Worm (Caenorhabditis elegans) whole organism, early embryonic: ENCODE measurements around the gene tmbi-4.

ENCODE experiments used
- B0310.2 ChIP-seq: sonication (generic microtip); optimal IDR thresholded peaks from 2 replicates; lab custom pipeline; 2016; ENCODE audit warnings: mild to moderate bottlenecking, missing genetic modification characterization, missing compliant biosample characterization
- F13C5.2 ChIP-seq: sonication (generic microtip); optimal IDR thresholded peaks from 2 replicates; lab custom pipeline; 2017; ENCODE audit warnings: mild to moderate bottlenecking, missing genetic modification characterization, inconsistent platforms, missing compliant biosample characterization
- aly-1 ChIP-seq: sonication (generic microtip); optimal IDR thresholded peaks from 2 replicates; lab custom pipeline; 2016; ENCODE audit warnings: missing genetic modification characterization, missing compliant biosample characterization
- ama-1 ChIP-seq: fragments of 150-350 bp; optimal IDR thresholded peaks from 2 replicates; lab custom pipeline; 2014
- ceh-13 ChIP-seq: fragments of 200-800 bp; sonication (Bioruptor generic); optimal IDR thresholded peaks from 2 replicates; lab custom pipeline; 2018; ENCODE audit warnings: mild to moderate bottlenecking, missing genetic modification characterization, missing compliant biosample characterization
- ceh-36 ChIP-seq: sonication (generic microtip); optimal IDR thresholded peaks from 2 replicates; lab custom pipeline; 2016; ENCODE audit warnings: missing genetic modification characterization, inconsistent platforms, missing compliant biosample characterization
- ets-7 ChIP-seq: sonication (generic microtip); optimal IDR thresholded peaks from 2 replicates; lab custom pipeline; 2016; ENCODE audit warnings: missing genotype, missing genetic modification characterization, missing compliant biosample characterization
- flt-1 ChIP-seq: fragments of 200-800 bp; sonication (Bioruptor generic); IDR thresholded peaks from 2 replicates; pipeline ENCODE4 v1.3.6; 2022; ENCODE audit warnings: missing genetic modification characterization, missing compliant biosample characterization
- hmbx-1 ChIP-seq: sonication (generic microtip); optimal IDR thresholded peaks from 2 replicates; lab custom pipeline; 2016; ENCODE audit warnings: mild to moderate bottlenecking, missing genetic modification characterization, missing compliant biosample characterization
- hmg-4 ChIP-seq: fragments of 200-800 bp; sonication (Bioruptor generic); optimal IDR thresholded peaks from 2 replicates; lab custom pipeline; 2018; ENCODE audit warnings: mild to moderate bottlenecking, missing genetic modification characterization, missing compliant biosample characterization
- hnd-1 ChIP-seq: sonication (generic microtip); optimal IDR thresholded peaks from 2 replicates; lab custom pipeline; 2016; ENCODE audit warnings: missing genetic modification characterization, missing compliant biosample characterization
- pes-1 ChIP-seq: fragments of 200-800 bp; sonication (Bioruptor generic); IDR thresholded peaks from 2 replicates; pipeline ENCODE4 v1.3.6; 2022; ENCODE audit warnings: missing genetic modification reagents, missing genetic modification characterization, missing compliant biosample characterization
- scrt-1 ChIP-seq: fragments of 200-800 bp; sonication (Bioruptor generic); IDR thresholded peaks from 2 replicates; pipeline ENCODE4 v1.3.6; 2022; ENCODE audit warnings: missing genetic modification characterization, missing compliant biosample characterization
- sea-1 ChIP-seq: fragments of 200-800 bp; sonication (Bioruptor generic); conservative IDR thresholded peaks from 2 replicates; pipeline ENCODE4 v1.3.6; 2022; ENCODE audit warnings: missing genetic modification characterization, missing compliant biosample characterization
- tbx-11 ChIP-seq: fragments of 200-800 bp; sonication (Bioruptor generic); IDR thresholded peaks from 2 replicates; pipeline ENCODE4 v1.3.6; 2022; ENCODE audit warnings: missing genetic modification characterization, missing compliant biosample characterization
- tbx-37 ChIP-seq: fragments of 200-800 bp; sonication (Bioruptor generic); conservative IDR thresholded peaks from 2 replicates; pipeline ENCODE4 v1.3.6; 2022; ENCODE audit warnings: missing genetic modification reagents, missing genetic modification characterization, missing compliant biosample characterization
- tra-4 ChIP-seq: sonication (generic microtip); optimal IDR thresholded peaks from 2 replicates; lab custom pipeline; 2017; ENCODE audit warnings: missing genetic modification characterization, missing compliant biosample characterization

The tmbi-4 gene

ce11 chrX:9111585-9111984 lies 38.9 kb upstream of the tmbi-4 start:
- TF ChIP-seq B0310.2 (tag; lab: Kevin White, UChicago) = no peak
- TF ChIP-seq F13C5.2 (tag; lab: Kevin White, UChicago) = no peak
- TF ChIP-seq hnd-1 = no peak
- TF ChIP-seq ama-1 (lab: Kevin White, UChicago) = no peak
- TF ChIP-seq aly-1 (tag; lab: Kevin White, UChicago) = no peak
- no peak for TF ChIP-seq flt-1 (GFP tag; lab: Robert Waterston, UW)
- no peak for TF ChIP-seq scrt-1 (GFP tag; lab: Robert Waterston, UW)
- no peak for TF ChIP-seq ets-7 (tag; lab: Kevin White, UChicago)
- no peak for TF ChIP-seq tbx-11 (GFP tag; lab: Robert Waterston, UW)
- no peak for TF ChIP-seq hmg-4 (GFP tag; lab: Kevin White, UChicago)

DNA sequence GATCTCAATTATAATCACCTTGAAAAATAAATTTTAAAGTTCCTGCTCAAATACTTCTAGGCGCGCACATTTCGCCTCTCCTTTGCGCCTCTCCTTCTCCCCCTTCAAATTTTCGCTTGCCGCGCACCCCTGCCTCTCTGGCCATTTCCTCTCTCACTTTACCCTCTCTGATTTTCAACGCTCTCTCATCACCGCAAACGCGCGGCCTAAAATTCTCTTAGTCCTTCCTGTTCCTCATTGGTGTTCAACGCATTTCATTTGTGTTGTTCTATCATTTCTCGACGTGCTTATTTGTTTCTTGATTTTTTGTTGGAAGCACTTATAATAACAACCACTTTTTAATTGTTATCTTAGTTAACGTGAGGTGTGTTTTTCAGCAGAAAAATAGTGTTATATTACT lies 36.7 kb upstream of the tmbi-4 start, which contains the start of gene C25A11.2:
C25A11.2 (plus strand) TSS at position 238 of the 400 bp plus-strand sequence.
- TF ChIP-seq F13C5.2 (tag; lab: Kevin White, UChicago) = peak; percentile 46
- peak; percentile 44 for TF ChIP-seq hmg-4 (GFP tag; lab: Kevin White, UChicago)
- no peak for TF ChIP-seq ama-1 (lab: Kevin White, UChicago)
- TF ChIP-seq tbx-37 = 0 out of 2 replicates have a peak, but pooled peaks have one; percentile 32

DNA sequence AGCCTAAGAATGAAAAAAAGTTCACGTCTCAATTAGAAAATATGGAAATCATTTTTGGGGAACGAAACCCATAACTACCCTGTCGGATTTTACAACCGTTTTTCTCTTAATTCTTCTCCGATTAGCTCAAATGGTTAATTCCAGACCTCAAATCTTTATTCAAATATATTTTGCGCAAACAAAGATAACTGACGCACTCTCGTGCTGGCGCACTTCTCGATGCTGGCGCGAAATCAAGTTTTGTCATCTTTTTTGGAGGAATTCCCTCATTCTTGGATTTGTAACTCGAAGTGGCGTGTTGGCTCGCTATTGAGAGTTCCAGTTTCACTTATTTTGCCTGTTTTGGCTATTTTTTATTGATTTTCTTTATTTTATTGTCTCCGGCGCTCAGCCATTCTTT lies 33.0 kb upstream of the tmbi-4 start:
- TF ChIP-seq hmg-4 (GFP tag; lab: Kevin White, UChicago) (no peak), hnd-1 (no peak), ama-1 (lab: Kevin White, UChicago) (no peak), tra-4 (tag; lab: Kevin White, UChicago) (no peak), hmbx-1 (tag; lab: Kevin White, UChicago) (no peak)

DNA sequence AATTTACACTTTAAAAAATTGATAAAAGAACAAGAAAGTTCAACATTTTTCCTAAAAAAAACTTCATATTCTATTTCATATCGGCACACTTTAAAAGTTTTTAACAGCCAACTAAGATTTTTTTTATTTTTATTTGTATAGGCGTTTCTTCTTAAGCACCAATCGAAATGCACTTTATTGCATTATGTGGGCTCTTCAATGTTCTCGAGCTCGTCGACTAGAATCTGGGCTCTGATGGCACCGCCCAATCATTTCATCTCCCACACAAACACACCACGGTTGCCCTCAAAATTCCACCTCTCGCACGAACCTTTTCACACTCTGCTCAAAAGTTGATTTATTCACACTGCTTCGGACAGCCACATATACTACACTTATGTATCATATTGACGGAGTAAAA lies 13.1 kb upstream of the tmbi-4 start, which contains the start of gene B0563.6:
B0563.6 (plus strand) TSS at position 301 of the 400 bp plus-strand sequence.
- no peak for TF ChIP-seq ets-7 (tag; lab: Kevin White, UChicago)

ce11 chrX:9145848-9146247 lies 4.6 kb upstream of the tmbi-4 start, which contains the start of gene B0563.5:
TSS of gene B0563.5 (plus strand) at chrX:9146148.
- TF ChIP-seq aly-1 (tag; lab: Kevin White, UChicago) = no peak
- no peak for TF ChIP-seq tbx-11 (GFP tag; lab: Robert Waterston, UW)
- TF ChIP-seq hmg-4 (GFP tag; lab: Kevin White, UChicago) = no peak
- no peak for TF ChIP-seq sea-1
- TF ChIP-seq ceh-13 (GFP tag; lab: Kevin White, UChicago) = no peak
- TF ChIP-seq ama-1 (lab: Kevin White, UChicago) = no peak
- no peak for TF ChIP-seq hnd-1
- TF ChIP-seq tra-4 (tag; lab: Kevin White, UChicago) = no peak
- no peak for TF ChIP-seq scrt-1 (GFP tag; lab: Robert Waterston, UW)
- no peak for TF ChIP-seq ceh-36 (tag; lab: Kevin White, UChicago)
- TF ChIP-seq F13C5.2 (tag; lab: Kevin White, UChicago) = no peak
- no peak for TF ChIP-seq ets-7 (tag; lab: Kevin White, UChicago)
- TF ChIP-seq B0310.2 (tag; lab: Kevin White, UChicago) = no peak
- TF ChIP-seq flt-1 (GFP tag; lab: Robert Waterston, UW) = no peak
- TF ChIP-seq hmbx-1 (tag; lab: Kevin White, UChicago) = no peak

- TF ChIP-seq hmbx-1 (tag; lab: Kevin White, UChicago) (no peak), tbx-11 (GFP tag; lab: Robert Waterston, UW) (no peak), ceh-36 (tag; lab: Kevin White, UChicago) (no peak), ceh-13 (GFP tag; lab: Kevin White, UChicago) (no peak), hmg-4 (GFP tag; lab: Kevin White, UChicago) (no peak), F13C5.2 (tag; lab: Kevin White, UChicago) (no peak), hnd-1 (no peak), scrt-1 (GFP tag; lab: Robert Waterston, UW) (no peak), flt-1 (GFP tag; lab: Robert Waterston, UW) (no peak), aly-1 (tag; lab: Kevin White, UChicago) (no peak), pes-1 (no peak), sea-1 (no peak), ets-7 (tag; lab: Kevin White, UChicago) (no peak), B0310.2 (tag; lab: Kevin White, UChicago) (no peak), tra-4 (tag; lab: Kevin White, UChicago) (no peak), ama-1 (lab: Kevin White, UChicago) (no peak), tbx-37 (no peak)
These were observed 3.5 kb upstream of the tmbi-4 start for ce11 chrX:9146953-9147352.

DNA sequence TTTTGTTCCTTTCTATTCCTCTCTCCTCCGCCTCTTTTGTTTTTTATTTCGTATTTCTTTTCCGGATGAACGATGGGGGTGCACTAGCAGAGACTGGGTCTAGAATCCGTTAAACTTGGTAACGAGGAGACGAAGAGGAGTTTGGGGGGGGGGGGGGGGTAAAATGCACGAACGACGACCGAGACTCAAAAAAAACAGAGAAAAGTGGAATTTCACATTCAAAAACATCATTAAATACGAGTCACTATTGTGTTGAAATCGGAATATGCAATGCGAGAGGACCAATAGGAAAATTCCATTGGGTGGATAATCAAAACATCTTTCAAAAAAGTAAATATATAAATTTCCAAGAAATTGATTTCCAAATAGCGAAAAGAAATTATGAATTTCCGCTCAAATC lies 3.7 kb downstream of the tmbi-4 start, which contains the start of gene B0563.7:
B0563.7 (minus strand) TSS at position 101 of the 400 bp plus-strand sequence.
- no peak for TF ChIP-seq tbx-37
- TF ChIP-seq ceh-13 (GFP tag; lab: Kevin White, UChicago) = no peak

ce11 chrX:9155751-9156150 lies 5.3 kb downstream of the tmbi-4 start:
- TF ChIP-seq tra-4 (tag; lab: Kevin White, UChicago) (no peak), pes-1 (no peak), tbx-11 (GFP tag; lab: Robert Waterston, UW) (no peak), hnd-1 (no peak), flt-1 (GFP tag; lab: Robert Waterston, UW) (no peak), ama-1 (lab: Kevin White, UChicago) (no peak), hmg-4 (GFP tag; lab: Kevin White, UChicago) (no peak), B0310.2 (tag; lab: Kevin White, UChicago) (no peak), hmbx-1 (tag; lab: Kevin White, UChicago) (no peak), sea-1 (no peak), ets-7 (tag; lab: Kevin White, UChicago) (no peak), tbx-37 (no peak), ceh-13 (GFP tag; lab: Kevin White, UChicago) (no peak), F13C5.2 (tag; lab: Kevin White, UChicago) (no peak), scrt-1 (GFP tag; lab: Robert Waterston, UW) (no peak)
